Worm (Caenorhabditis elegans): ENCODE results near the gene F11C1.10.

- TF ChIP-seq lin-39 (tag; optimal IDR thresholded peaks at IDR 0.05) (no peak), egl-27 (tag; optimal IDR thresholded peaks at IDR 0.05) (no peak)
Measured at ce11 chrX:12929961-12930360, 46.9 kb upstream of the F11C1.10 start, which contains the start of gene C34E7.3.

Measured in whole organism, L1 larva.